Worm (Caenorhabditis elegans): ENCODE measurements around the gene usp-33.
A peak's percentile ranks its signal among the peaks of the same experiment; 100 is the strongest.

usp-33 gene

ce11 chrX:15610527-15611091, 19.4 kb downstream of the usp-33 start:
- TF ChIP-seq aly-2 (tag; optimal IDR thresholded peaks at IDR 0.05) (peak; percentile 54), nhr-25 (tag; optimal IDR thresholded peaks at IDR 0.05) (peak; percentile 63), unc-62 (GFP tag; optimal IDR thresholded peaks at IDR 0.05) (no peak), ztf-1 (GFP tag; conservative IDR thresholded peaks at IDR 0.05) (no peak), sma-3 (GFP tag; optimal IDR thresholded peaks at IDR 0.05) (peak; percentile 63), mbf-1 (tag; optimal IDR thresholded peaks at IDR 0.05) (no peak), sma-9 (GFP tag; optimal IDR thresholded peaks at IDR 0.05) (peak; percentile 72), sma-9 (tag; optimal IDR thresholded peaks at IDR 0.05) (no peak), R02D3.7 (tag; optimal IDR thresholded peaks at IDR 0.05) (no peak), mdl-1 (tag; optimal IDR thresholded peaks at IDR 0.05) (peak in 1 of 2 experiments; percentile 78), lin-13 (GFP tag; optimal IDR thresholded peaks at IDR 0.05) (peak; percentile 50), lsy-2 (tag; optimal IDR thresholded peaks at IDR 0.05) (peak; percentile 35 to 64), unc-55 (GFP tag; optimal IDR thresholded peaks at IDR 0.05) (peak; percentile 18), skn-1 (tag; optimal IDR thresholded peaks at IDR 0.05) (peak; percentile 84), snpc-4 (tag; optimal IDR thresholded peaks at IDR 0.05) (no peak), mab-5 (tag; optimal IDR thresholded peaks at IDR 0.05) (no peak), peb-1 (tag; optimal IDR thresholded peaks at IDR 0.05) (no peak), nhr-12 (tag; optimal IDR thresholded peaks at IDR 0.05) (no peak), nhr-11 (tag; optimal IDR thresholded peaks at IDR 0.05) (no peak), elt-1 (tag; optimal IDR thresholded peaks at IDR 0.05) (no peak), elt-3 (tag; optimal IDR thresholded peaks at IDR 0.05) (no peak), ztf-4 (tag; optimal IDR thresholded peaks at IDR 0.05) (peak; percentile 57), alr-1 (tag; optimal IDR thresholded peaks at IDR 0.05) (no peak), lin-39 (tag; optimal IDR thresholded peaks at IDR 0.05) (no peak), ZK546.5 (tag; optimal IDR thresholded peaks at IDR 0.05) (no peak), ceh-82 (tag; optimal IDR thresholded peaks at IDR 0.05) (no peak), nhr-6 (tag; optimal IDR thresholded peaks at IDR 0.05) (no peak), ama-1 (optimal IDR thresholded peaks at IDR 0.05) (peak; percentile 71), egl-27 (tag; optimal IDR thresholded peaks at IDR 0.05) (no peak), zag-1 (tag; optimal IDR thresholded peaks at IDR 0.05) (no peak), blmp-1 (tag; optimal IDR thresholded peaks at IDR 0.05; ENCODE audit: insufficient read depth) (peak; percentile 37), sem-4 (tag; optimal IDR thresholded peaks at IDR 0.05) (no peak), nhr-10 (tag; optimal IDR thresholded peaks at IDR 0.05) (no peak), nhr-21 (tag; optimal IDR thresholded peaks at IDR 0.05) (peak; percentile 60), unc-39 (tag; optimal IDR thresholded peaks at IDR 0.05) (no peak), Y55F3AM.14 (GFP tag; optimal IDR thresholded peaks at IDR 0.05) (no peak), ztf-11 (tag; optimal IDR thresholded peaks at IDR 0.05) (no peak), crh-2 (tag; optimal IDR thresholded peaks at IDR 0.05) (peak; percentile 93), F13H6.1 (tag; optimal IDR thresholded peaks at IDR 0.05) (peak; percentile 53), dmd-4 (tag; optimal IDR thresholded peaks at IDR 0.05) (no peak), nhr-129 (tag; optimal IDR thresholded peaks at IDR 0.05) (peak; percentile 85), ceh-16 (tag; optimal IDR thresholded peaks at IDR 0.05) (no peak), nhr-237 (tag; optimal IDR thresholded peaks at IDR 0.05) (no peak), nhr-23 (tag; optimal IDR thresholded peaks at IDR 0.05) (no peak), C34F6.9 (tag; optimal IDR thresholded peaks at IDR 0.05) (peak; percentile 57), nhr-77 (tag; optimal IDR thresholded peaks at IDR 0.05) (no peak), lin-11 (tag; optimal IDR thresholded peaks at IDR 0.05) (no peak), gmeb-1 (tag; optimal IDR thresholded peaks at IDR 0.05) (peak; percentile 70), fos-1 (tag; optimal IDR thresholded peaks at IDR 0.05) (peak; percentile 90)
